Worm (Caenorhabditis elegans): ENCODE measurements around the gene nhr-187.

Gene nhr-187

DNA sequence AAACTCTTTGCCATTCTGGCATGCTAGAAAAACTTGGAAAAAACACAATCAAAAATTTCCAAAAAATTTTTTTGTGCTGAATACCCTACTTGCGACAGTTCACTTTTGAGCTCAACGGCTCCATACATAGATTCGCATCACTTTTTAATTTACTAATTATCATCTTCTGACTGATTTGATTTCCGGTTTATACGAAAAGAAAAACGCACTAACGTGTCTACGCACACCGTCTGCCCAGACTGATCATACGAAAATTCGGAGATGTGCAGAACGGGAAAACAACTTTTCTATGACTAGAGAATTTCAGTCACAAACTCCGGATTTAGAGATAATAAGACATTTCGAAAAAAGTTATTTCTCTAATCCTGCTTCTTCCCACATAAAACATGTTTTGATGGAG is 21.8 kb upstream of the nhr-187 start:
- TF ChIP-seq aha-1 (tag) (peak; percentile 90), cey-2 (tag; optimal IDR thresholded peaks at IDR 0.05; ENCODE audit: borderline replicate concordance, insufficient read depth) (no peak)

DNA sequence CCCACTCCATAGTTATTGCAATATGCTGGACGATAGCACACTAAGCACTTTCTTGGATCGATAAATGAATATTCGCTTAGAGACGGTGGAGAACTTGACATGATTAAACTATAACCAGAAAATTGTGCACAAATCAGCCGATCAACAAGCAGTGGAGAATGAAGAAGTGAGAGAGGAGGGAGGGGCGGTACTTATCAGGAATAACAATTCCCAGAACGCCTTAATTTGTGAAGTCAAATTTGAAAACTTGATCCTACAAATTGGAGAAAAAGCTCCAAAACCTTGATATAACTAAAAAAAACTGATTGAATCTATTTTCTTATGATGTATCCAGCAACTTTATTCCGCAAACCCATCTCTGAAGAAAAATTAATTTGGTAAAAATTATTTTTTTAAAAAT is 15.5 kb upstream of the nhr-187 start, which contains the start of gene nhr-159:
Gene nhr-159, minus strand, starts transcription at position 101 of the 400 bp plus-strand sequence.
- TF ChIP-seq spr-3 (GFP tag; optimal IDR thresholded peaks at IDR 0.05) (no peak), mxl-3 (GFP tag; optimal IDR thresholded peaks at IDR 0.05) (no peak), dve-1 (tag; optimal IDR thresholded peaks at IDR 0.05; ENCODE audit: insufficient read depth) (no peak), unc-62 (GFP tag; optimal IDR thresholded peaks at IDR 0.05 in 1 of 2) (no peak), unc-62 (tag; optimal IDR thresholded peaks at IDR 0.05) (no peak), dpl-1 (GFP tag; optimal IDR thresholded peaks at IDR 0.05) (no peak), tag-97 (GFP tag; IDR thresholded peaks at IDR 0.05) (no peak), F26F4.8 (GFP tag; conservative IDR thresholded peaks at IDR 0.05) (no peak), hlh-11 (tag; optimal IDR thresholded peaks at IDR 0.05) (no peak), ZK337.2 (GFP tag; IDR thresholded peaks at IDR 0.05) (no peak), unc-39 (tag; optimal IDR thresholded peaks at IDR 0.05) (no peak), mdt-29 (GFP tag; IDR thresholded peaks at IDR 0.05) (no peak), mes-2 (tag; optimal IDR thresholded peaks at IDR 0.05; ENCODE audit: poor library complexity, severe bottlenecking) (no peak), Y75B8A.6 (GFP tag; IDR thresholded peaks at IDR 0.05) (no peak), daf-8 (GFP tag; IDR thresholded peaks at IDR 0.05) (no peak), hif-1 (tag; optimal IDR thresholded peaks at IDR 0.05) (no peak), vab-7 (GFP tag; IDR thresholded peaks at IDR 0.05) (no peak)

DNA sequence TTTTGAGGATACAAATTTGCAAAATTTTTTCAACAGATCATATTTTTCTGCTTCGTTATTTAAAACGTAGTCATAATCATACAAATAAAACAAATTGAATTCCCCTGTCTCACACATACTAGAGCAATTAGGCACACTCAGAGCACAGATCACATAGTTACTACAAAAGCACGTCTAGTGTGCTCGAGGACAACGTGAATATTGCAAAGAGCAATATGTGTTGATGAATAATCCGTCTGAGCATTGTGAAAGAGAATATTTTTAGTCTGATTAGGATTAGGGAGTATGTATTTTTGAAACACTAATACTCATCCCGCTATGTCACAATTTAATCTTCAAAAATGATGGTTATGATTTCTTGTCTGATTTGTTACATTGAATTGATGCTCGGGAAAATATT is 14.5 kb upstream of the nhr-187 start:
- no peak for TF ChIP-seq php-3 (GFP tag; IDR thresholded peaks at IDR 0.05)
- TF ChIP-seq daf-19 (GFP tag; conservative IDR thresholded peaks at IDR 0.05) = no peak
- no peak for TF ChIP-seq zag-1 (tag; optimal IDR thresholded peaks at IDR 0.05)
- no peak for TF ChIP-seq aly-2 (tag; optimal IDR thresholded peaks at IDR 0.05)

DNA sequence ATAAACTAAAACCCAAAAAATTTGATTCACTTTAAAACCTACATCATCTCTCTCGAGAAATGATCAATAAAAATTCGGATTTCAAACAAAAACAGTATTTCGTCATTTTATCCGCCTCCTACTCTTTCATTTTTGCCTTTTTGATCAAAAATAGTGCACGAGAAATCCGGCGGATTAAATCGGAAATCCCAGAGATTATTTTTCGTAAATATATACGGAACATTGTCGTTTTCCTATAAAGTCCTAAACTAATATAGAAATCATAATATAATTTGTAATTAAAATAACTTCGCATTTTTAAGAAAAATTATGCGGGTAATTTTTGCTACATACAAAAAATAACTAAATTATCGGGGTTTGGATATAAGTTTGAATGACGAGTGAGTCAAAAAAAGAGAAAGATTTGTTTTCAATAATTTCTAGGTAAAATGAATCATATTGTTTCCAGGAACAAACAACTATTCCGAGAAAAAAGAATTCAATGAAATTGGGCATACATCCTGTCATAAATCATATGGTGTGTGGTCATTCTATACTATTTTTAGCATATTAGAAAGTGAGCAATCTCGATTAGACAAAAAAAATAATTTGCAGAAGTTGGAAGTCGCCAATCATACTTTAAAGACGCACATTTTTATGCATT is 11.5 kb upstream of the nhr-187 start, which contains the start of gene nhr-158:
Gene nhr-158, minus strand, starts transcription at position 51 of the 643 bp plus-strand sequence.
- peak; percentile 6 for TF ChIP-seq nhr-11 (tag; optimal IDR thresholded peaks at IDR 0.05)
- TF ChIP-seq nhr-25 (tag; optimal IDR thresholded peaks at IDR 0.05; ENCODE audit: borderline replicate concordance, insufficient read depth) = no peak
- TF ChIP-seq F37D6.2 (tag; optimal IDR thresholded peaks at IDR 0.05) = peak; percentile 8
- peak; percentile 42 for TF ChIP-seq aha-1 (tag)
- TF ChIP-seq lir-3 (tag; optimal IDR thresholded peaks at IDR 0.05) = no peak
- TF ChIP-seq nhr-48 (tag; optimal IDR thresholded peaks at IDR 0.05) = peak; percentile 13

DNA sequence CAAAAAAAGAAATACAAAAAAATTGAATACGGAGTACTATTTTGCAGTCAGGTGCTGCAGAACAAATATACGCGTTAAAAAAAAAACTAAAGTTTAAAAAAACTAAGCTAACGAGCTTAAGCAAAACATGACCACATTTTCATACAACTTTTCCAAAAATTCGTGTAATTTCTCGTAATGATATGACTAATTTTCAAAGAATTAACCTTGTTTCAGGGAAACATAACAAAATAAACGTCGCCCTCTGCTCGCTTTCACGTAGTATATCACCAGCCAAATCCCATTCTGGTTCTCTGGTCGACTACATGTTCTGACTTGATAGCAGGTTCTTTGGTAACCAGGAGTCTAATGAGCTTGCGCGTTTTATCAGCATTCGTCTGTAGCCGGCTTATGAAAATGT is 7.6 kb upstream of the nhr-187 start:
- TF ChIP-seq nhr-11 (tag; optimal IDR thresholded peaks at IDR 0.05) (peak; percentile 87), T20F7.1 (GFP tag; optimal IDR thresholded peaks at IDR 0.05) (no peak), lsy-2 (tag; optimal IDR thresholded peaks at IDR 0.05) (peak in 1 of 2 experiments; percentile 1), mdl-1 (tag; optimal IDR thresholded peaks at IDR 0.05) (no peak), aha-1 (tag) (peak; percentile 59), R02D3.7 (tag; optimal IDR thresholded peaks at IDR 0.05) (no peak)

Data from whole organism, L4 larva.